Fruit fly (Drosophila melanogaster): ENCODE measurements around the gene Svil.
A peak's percentile ranks its signal among the peaks of the same experiment; 100 is the strongest.

DNA sequence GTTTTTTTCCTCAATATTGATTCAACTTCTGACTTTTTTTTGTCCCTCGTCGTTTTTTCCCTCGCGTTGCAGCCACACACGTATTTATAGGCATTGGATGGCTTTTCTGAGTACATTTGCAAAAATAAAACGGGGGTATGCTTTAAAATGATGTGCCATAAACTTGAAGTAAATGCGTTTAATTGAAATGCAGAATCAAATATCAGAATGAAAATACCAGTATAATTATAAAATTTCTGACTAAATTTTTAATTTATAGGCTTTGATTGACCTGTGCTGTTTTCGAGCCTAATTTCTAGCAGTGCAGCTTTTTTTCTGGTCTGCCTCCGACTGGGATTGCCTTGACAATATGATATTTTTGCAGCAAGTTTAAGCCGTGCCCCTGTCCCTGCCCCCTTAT lies 53.9 kb downstream of the Svil start:
- peak; percentile 86 for TF ChIP-seq Pif1A (GFP tag; optimal IDR thresholded peaks at IDR 0.05)
- peak; percentile 83 for TF ChIP-seq CG17806 (tag; optimal IDR thresholded peaks at IDR 0.05)
- peak; percentile 69 for TF ChIP-seq Pif1B (GFP tag; optimal IDR thresholded peaks at IDR 0.05)
- TF ChIP-seq Snoo (tag; optimal IDR thresholded peaks at IDR 0.05): peak; percentile 72
- peak; percentile 52 for TF ChIP-seq CG34367 (tag; optimal IDR thresholded peaks at IDR 0.05)
- TF ChIP-seq CG15710 (tag; optimal IDR thresholded peaks at IDR 0.05): peak; percentile 75
- TF ChIP-seq fd96Ca (GFP tag; IDR thresholded peaks at IDR 0.05): peak; percentile 81
